Fruit fly (Drosophila melanogaster): ENCODE data around the gene CG14451.

DNA sequence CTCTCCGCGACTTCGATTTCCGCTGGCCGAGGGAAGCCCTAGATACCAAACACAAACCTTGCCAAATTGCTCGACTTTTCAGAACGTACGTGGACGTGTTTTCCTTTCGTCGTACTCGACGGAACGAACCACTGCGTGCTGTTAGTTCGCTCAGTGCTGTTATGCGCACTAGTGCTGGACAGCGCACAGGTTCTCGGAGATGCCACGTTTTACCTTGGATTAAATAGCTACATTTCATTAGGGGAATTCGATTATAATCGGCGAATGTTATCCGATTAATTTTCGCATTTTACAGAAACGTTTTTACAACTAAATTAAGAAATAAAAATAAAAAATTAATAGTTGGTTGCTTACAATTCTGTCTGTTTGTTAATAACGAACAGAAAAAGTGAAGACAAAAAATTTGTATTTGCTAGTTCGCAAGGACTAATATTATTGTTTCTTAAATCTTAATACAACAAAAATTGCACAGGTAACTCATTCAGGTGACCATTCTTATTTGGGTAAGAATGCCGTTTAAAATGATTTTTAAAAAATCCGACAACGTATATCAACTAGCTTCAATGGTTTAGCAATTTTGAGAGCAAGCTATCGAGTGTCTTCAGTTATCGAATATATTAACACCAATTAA is 4.6 kb downstream of the CG14451 start, which contains the start of the genes ArfGAP3 and CG32452:
- TF ChIP-seq insv (optimal IDR thresholded peaks at IDR 0.05) (no peak), h (optimal IDR thresholded peaks at IDR 0.05) (no peak), psq (optimal IDR thresholded peaks at IDR 0.05) (peak; percentile 77), Myc (optimal IDR thresholded peaks at IDR 0.05) (no peak), Sin3A (optimal IDR thresholded peaks at IDR 0.05) (no peak)
